Worm (Caenorhabditis elegans) whole organism, L1 larva: ENCODE results near the gene epic-3.

Experiments used
- alr-1 ChIP-seq: fragments of 200-800 bp; sonication (Bioruptor generic); optimal IDR thresholded peaks from 2 replicates; lab custom pipeline; 2018; ENCODE audit warnings: borderline replicate concordance, mild to moderate bottlenecking, missing genetic modification characterization, missing compliant biosample characterization
- ama-1 ChIP-seq: fragments of 150-350 bp; optimal IDR thresholded peaks from 2 replicates; lab custom pipeline; 2014
- egl-27 ChIP-seq, 2 experiments: fragments of 150-350 bp in 1 of 2; sonication (generic microtip); optimal IDR thresholded peaks; 3 replicates each; lab custom pipeline; 2017 to 2018; ENCODE audit warnings: missing biosample characterization in 2 of 2, missing genetic modification characterization in 2 of 2, missing genetic modification reagents in 2 of 2
- elt-3 ChIP-seq, 6 experiments: fragments of 150-350 bp in 1 of 6; sonication (generic microtip); optimal IDR thresholded peaks; 2 replicates each; lab custom pipeline; 2017 to 2018; ENCODE audit warnings: missing biosample characterization in 6 of 6, missing genetic modification characterization in 6 of 6, inconsistent platforms in 1 of 6
- fkh-10 ChIP-seq: sonication (generic microtip); optimal IDR thresholded peaks from 2 replicates; lab custom pipeline; 2017; ENCODE audit warnings: missing biosample characterization, missing genetic modification reagents, missing genetic modification characterization
- lsy-2 ChIP-seq, 2 experiments: fragments of 150-350 bp; optimal IDR thresholded peaks; 2 replicates each; lab custom pipeline; 2014; ENCODE audit warnings: missing biosample characterization in 2 of 2, missing genetic modification characterization in 2 of 2
- mep-1 ChIP-seq: fragments of 150-350 bp; optimal IDR thresholded peaks from 2 replicates; lab custom pipeline; 2014; ENCODE audit warnings: missing biosample characterization, missing genetic modification characterization
- nhr-11 ChIP-seq: fragments of 150-350 bp; optimal IDR thresholded peaks from 2 replicates; lab custom pipeline; 2014; ENCODE audit warnings: missing biosample characterization, missing genetic modification characterization
- ztf-4 ChIP-seq: fragments of 150-350 bp; optimal IDR thresholded peaks from 2 replicates; lab custom pipeline; 2014; ENCODE audit warnings: missing biosample characterization, missing genetic modification characterization

DNA sequence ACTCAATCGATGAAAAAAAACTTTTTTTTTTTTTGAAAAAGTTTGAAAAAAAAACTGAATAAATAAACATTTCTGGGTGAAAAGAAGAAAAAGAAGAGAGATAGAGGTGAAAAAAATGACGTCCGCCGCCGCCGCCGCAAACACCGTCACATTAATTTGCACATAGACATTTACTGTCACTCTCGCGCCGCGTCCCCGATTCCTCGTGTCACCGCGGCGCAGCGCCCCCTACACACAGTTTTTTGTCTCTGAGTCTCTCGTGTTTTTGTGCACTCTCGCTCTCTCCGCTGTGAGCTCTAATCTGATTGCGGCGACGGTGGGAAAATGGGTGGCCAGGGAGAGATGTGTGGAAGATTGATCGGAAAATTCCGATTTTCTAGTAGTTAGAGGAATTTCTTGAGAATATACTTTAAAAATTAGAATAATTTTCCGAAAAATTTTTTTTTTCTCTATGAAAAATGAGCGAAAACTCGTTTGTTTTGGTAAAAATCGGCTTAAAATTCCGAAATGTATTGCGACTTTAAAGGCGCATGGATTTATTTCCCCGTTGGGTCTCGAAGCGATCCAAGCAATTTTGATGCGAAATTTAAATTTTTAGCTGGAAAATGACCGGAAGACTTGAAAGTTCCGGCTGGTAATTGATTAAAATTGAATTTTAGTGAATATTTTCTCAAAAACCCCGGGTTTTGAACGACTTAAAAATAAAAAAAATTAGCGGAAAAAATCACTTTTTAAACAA lies 15.4 kb upstream of the epic-3 start:
- TF ChIP-seq nhr-11 (tag; lab: Kevin White, UChicago) (no peak), ama-1 (lab: Kevin White, UChicago) (no peak), alr-1 (tag; lab: Kevin White, UChicago) (no peak), elt-3 (tag; optimal IDR thresholded peaks at IDR 0.05; lab: Kevin White, UChicago) (no peak), lsy-2 (tag; optimal IDR thresholded peaks at IDR 0.05; lab: Kevin White, UChicago) (no peak), mep-1 (tag; lab: Kevin White, UChicago) (no peak), fkh-10 (GFP tag; lab: Kevin White, UChicago) (no peak), egl-27 (tag; optimal IDR thresholded peaks at IDR 0.05; lab: Kevin White, UChicago) (no peak), ztf-4 (tag; lab: Kevin White, UChicago) (no peak)
